Worm (Caenorhabditis elegans) whole organism, midembryonic: Measurements from ENCODE around the gene maa-1.

Experiments used
- T22C8.4 ChIP-seq: fragments of 200-800 bp; sonication (Bioruptor generic); IDR thresholded peaks from 2 replicates; pipeline ENCODE4 v1.3.6; 2022; ENCODE audit warnings: missing genetic modification characterization, missing compliant biosample characterization
- cog-1 ChIP-seq: sonication (generic microtip); optimal IDR thresholded peaks from 2 replicates; lab custom pipeline; 2016; ENCODE audit warnings: missing genetic modification characterization, missing compliant biosample characterization
- flt-1 ChIP-seq: fragments of 200-800 bp; sonication (Bioruptor generic); IDR thresholded peaks from 2 replicates; pipeline ENCODE4 v1.3.6; 2022; ENCODE audit warnings: missing genetic modification characterization, missing compliant biosample characterization
- klf-2 ChIP-seq: fragments of 200-800 bp; sonication (Bioruptor generic); conservative IDR thresholded peaks from 2 replicates; pipeline ENCODE4 v1.3.6; 2022; ENCODE audit warnings: missing genetic modification reagents, missing genetic modification characterization, missing compliant biosample characterization
- med-1 ChIP-seq: sonication (generic microtip); optimal IDR thresholded peaks from 2 replicates; lab custom pipeline; 2017; ENCODE audit warnings: missing genetic modification characterization, mild to moderate bottlenecking, missing compliant biosample characterization, antibody characterized with exemption, missing genetic modification reagents; ENCODE audit not compliant: insufficient read depth
- ref-1 ChIP-seq: fragments of 200-800 bp; sonication (Bioruptor generic); conservative IDR thresholded peaks from 2 replicates; pipeline ENCODE4 v1.3.6; 2022; ENCODE audit warnings: missing genetic modification reagents, missing genetic modification characterization, missing compliant biosample characterization
- tab-1 ChIP-seq: fragments of 200-800 bp; sonication (Bioruptor generic); IDR thresholded peaks from 2 replicates; pipeline ENCODE4 v1.3.6; 2022; ENCODE audit warnings: missing genetic modification characterization, missing compliant biosample characterization
- ztf-23 ChIP-seq: fragments of 200-800 bp; sonication (Bioruptor generic); IDR thresholded peaks from 2 replicates; pipeline ENCODE4 v1.3.6; 2022; ENCODE audit warnings: missing genetic modification reagents, missing genetic modification characterization, missing compliant biosample characterization
- ztf-29 ChIP-seq: fragments of 200-800 bp; sonication (Bioruptor generic); IDR thresholded peaks from 2 replicates; pipeline ENCODE4 v1.3.6; 2022; ENCODE audit warnings: missing genetic modification reagents, missing genetic modification characterization, missing compliant biosample characterization

The maa-1 gene

DNA sequence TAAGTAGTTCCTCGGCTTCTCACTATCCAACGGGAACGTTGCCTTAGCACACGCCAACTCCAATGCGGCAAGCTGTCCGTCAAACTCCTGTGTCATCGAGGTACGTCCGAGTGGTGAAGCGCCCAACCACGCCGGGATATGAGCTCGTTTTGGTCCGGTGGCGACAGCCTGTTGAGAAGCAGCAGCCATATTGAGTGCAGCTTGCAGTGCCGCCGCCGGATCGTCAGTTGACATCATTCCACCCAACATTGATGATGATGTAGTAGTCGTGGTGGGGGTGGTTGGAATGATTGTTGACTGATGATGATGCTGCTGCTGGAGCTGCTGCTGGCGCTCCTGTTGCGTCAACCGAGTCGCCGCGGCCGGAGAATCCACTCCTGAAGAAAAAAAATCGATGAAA is 11.1 kb upstream of the maa-1 start:
- TF ChIP-seq flt-1 (GFP tag; lab: Robert Waterston, UW), result no peak
- no peak for TF ChIP-seq cog-1 (tag; lab: Kevin White, UChicago)
- no peak for TF ChIP-seq T22C8.4
- TF ChIP-seq ztf-29 (GFP tag; lab: Robert Waterston, UW), result no peak
- no peak for TF ChIP-seq tab-1
- no peak for TF ChIP-seq ztf-23 (GFP tag; lab: Robert Waterston, UW)
- no peak for TF ChIP-seq ref-1 (GFP tag; lab: Robert Waterston, UW)
- no peak for TF ChIP-seq klf-2 (GFP tag; lab: Robert Waterston, UW)
- no peak for TF ChIP-seq med-1 (GFP tag; lab: Kevin White, UChicago)

ce11 chrIII:11830522-11831489 is 8.5 kb upstream of the maa-1 start:
- TF ChIP-seq T22C8.4 (0 out of 2 replicates have a peak, but pooled peaks have one; percentile 9), flt-1 (GFP tag; lab: Robert Waterston, UW) (no peak), ztf-23 (GFP tag; lab: Robert Waterston, UW) (no peak)

DNA sequence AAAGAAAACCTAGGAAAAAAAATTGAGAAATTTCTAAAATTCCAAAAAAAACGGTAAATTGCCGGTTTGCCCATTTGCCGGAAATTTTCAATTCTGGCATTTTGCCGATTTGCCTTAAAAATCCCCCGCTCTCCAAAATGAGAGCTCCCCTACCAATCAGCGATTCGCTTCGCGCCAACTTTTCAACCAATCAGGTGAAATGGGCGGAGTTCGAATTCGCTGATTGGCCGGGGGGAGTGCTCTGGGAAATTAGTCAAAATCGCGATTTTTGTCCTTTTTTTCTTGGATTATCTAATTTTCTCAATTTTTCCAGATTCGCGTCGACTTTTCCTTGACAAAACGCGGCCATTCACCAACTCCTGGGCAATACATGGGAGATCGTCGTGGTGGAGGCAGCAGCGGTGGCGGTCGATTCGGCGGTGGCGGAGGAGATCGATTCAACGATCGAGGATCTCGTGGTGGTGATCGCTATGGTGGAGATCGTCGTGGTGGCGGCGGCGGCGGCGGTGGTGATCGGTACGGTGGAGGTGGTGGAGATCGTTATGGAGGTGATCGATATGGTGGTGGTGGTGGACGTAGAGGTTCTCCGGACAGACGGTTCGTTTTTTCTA is 7.4 kb upstream of the maa-1 start:
- TF ChIP-seq ztf-23 (GFP tag; lab: Robert Waterston, UW) (peak; percentile 16; the same call in 1 of the 2 replicates), T22C8.4 (no peak)

DNA sequence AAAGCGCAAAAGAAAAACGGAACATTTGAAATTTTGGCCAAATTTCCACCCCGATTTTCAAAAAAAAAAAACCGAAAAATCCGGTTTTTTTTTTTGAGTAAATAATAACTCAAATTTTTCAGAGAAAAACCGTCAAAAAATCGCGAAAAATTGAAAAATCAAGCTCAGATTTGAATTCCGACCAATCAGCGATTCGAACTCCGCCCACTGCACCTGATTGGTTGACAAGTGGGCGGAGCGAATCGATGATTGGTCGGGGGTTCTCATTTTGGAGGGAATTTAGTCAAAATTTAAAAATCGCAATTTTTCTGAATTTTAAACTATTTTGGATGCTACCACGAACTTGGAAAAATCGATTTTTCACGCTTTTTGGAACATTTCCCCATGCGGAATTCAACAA is 6.7 kb upstream of the maa-1 start:
- TF ChIP-seq ztf-23 (GFP tag; lab: Robert Waterston, UW) (no peak), med-1 (GFP tag; lab: Kevin White, UChicago) (no peak), ref-1 (GFP tag; lab: Robert Waterston, UW) (no peak), ztf-29 (GFP tag; lab: Robert Waterston, UW) (no peak), klf-2 (GFP tag; lab: Robert Waterston, UW) (no peak), tab-1 (no peak), T22C8.4 (no peak), flt-1 (GFP tag; lab: Robert Waterston, UW) (no peak), cog-1 (tag; lab: Kevin White, UChicago) (no peak)

DNA sequence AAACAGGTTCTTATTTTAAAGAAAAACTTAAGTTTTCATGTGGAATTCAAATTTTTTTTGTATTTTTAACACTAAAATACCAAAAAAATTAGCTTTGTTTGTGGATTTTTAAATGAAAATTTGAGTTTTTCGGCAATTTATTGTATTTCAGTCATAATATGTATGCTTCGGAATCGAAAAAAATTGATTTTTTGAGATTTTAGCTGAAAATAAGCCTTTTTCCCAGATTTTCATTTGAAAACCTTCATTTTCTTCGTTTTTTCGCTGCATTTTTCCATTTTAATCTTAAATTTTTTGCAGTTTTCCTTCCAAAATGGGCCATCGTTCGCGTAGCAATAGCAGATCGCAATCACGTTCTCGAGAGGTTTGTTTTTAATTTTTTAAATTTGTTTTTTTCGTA is 3.8 kb upstream of the maa-1 start, which contains the start of gene rsp-8:
Gene rsp-8 (plus strand): TSS at position 301 of the 400 bp plus-strand sequence.
- no peak for TF ChIP-seq flt-1 (GFP tag; lab: Robert Waterston, UW)
- TF ChIP-seq tab-1, result no peak
- no peak for TF ChIP-seq ref-1 (GFP tag; lab: Robert Waterston, UW)
- no peak for TF ChIP-seq klf-2 (GFP tag; lab: Robert Waterston, UW)
- TF ChIP-seq T22C8.4, result no peak
- TF ChIP-seq med-1 (GFP tag; lab: Kevin White, UChicago), result no peak
- no peak for TF ChIP-seq cog-1 (tag; lab: Kevin White, UChicago)
- no peak for TF ChIP-seq ztf-23 (GFP tag; lab: Robert Waterston, UW)
- TF ChIP-seq ztf-29 (GFP tag; lab: Robert Waterston, UW), result no peak

- TF ChIP-seq ztf-29 (GFP tag; lab: Robert Waterston, UW), result no peak
- TF ChIP-seq T22C8.4, result peak; percentile 86
- peak; percentile 64; the same call in 1 of the 2 replicates for TF ChIP-seq ztf-23 (GFP tag; lab: Robert Waterston, UW)
- no peak for TF ChIP-seq cog-1 (tag; lab: Kevin White, UChicago)
- peak; percentile 55; the same call in 1 of the 2 replicates for TF ChIP-seq tab-1
- TF ChIP-seq ref-1 (GFP tag; lab: Robert Waterston, UW), result no peak
- TF ChIP-seq flt-1 (GFP tag; lab: Robert Waterston, UW), result peak; percentile 74
- TF ChIP-seq klf-2 (GFP tag; lab: Robert Waterston, UW), result no peak
- no peak for TF ChIP-seq med-1 (GFP tag; lab: Kevin White, UChicago)
Observed at ce11 chrIII:11825654-11826053, 3.3 kb upstream of the maa-1 start.

DNA sequence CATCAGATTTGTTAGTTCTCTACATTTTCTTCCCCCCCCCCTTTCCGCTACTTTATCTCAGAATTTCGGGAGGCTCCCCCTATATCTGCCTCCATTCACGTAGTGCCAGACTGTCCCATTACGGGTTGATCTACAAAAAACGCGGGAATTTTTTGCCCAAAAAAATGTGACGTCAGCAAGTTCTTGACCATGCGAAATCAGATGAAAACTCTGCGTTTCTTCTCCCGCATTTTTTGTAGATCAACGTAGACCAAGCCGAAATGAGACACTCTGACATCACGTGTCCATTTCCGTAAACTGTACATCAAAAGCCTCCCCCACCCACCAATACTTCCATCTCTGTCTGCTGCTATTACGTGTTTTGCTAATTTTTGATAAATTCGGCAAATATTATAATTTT is 2.3 kb upstream of the maa-1 start:
- no peak for TF ChIP-seq ztf-29 (GFP tag; lab: Robert Waterston, UW)
- TF ChIP-seq klf-2 (GFP tag; lab: Robert Waterston, UW), result no peak
- TF ChIP-seq med-1 (GFP tag; lab: Kevin White, UChicago), result no peak
- no peak for TF ChIP-seq flt-1 (GFP tag; lab: Robert Waterston, UW)
- no peak for TF ChIP-seq ztf-23 (GFP tag; lab: Robert Waterston, UW)
- no peak for TF ChIP-seq cog-1 (tag; lab: Kevin White, UChicago)
- TF ChIP-seq tab-1, result no peak
- no peak for TF ChIP-seq T22C8.4
- TF ChIP-seq ref-1 (GFP tag; lab: Robert Waterston, UW), result no peak

ce11 chrIII:11824088-11824487 is 1.8 kb upstream of the maa-1 start:
- TF ChIP-seq T22C8.4, result no peak
- TF ChIP-seq ztf-23 (GFP tag; lab: Robert Waterston, UW), result no peak
- TF ChIP-seq cog-1 (tag; lab: Kevin White, UChicago), result no peak
- TF ChIP-seq ref-1 (GFP tag; lab: Robert Waterston, UW), result no peak
- TF ChIP-seq klf-2 (GFP tag; lab: Robert Waterston, UW), result no peak
- TF ChIP-seq flt-1 (GFP tag; lab: Robert Waterston, UW), result no peak
- no peak for TF ChIP-seq ztf-29 (GFP tag; lab: Robert Waterston, UW)
- TF ChIP-seq tab-1, result no peak
- no peak for TF ChIP-seq med-1 (GFP tag; lab: Kevin White, UChicago)

ce11 chrIII:11823260-11823659 is 934 bp upstream of the maa-1 start, which contains the start of gene C18D11.3:
Gene C18D11.3 (plus strand): TSS chrIII:11823448.
- TF ChIP-seq med-1 (GFP tag; lab: Kevin White, UChicago), result no peak
- peak; percentile 66; the same call in 1 of the 2 replicates for TF ChIP-seq ztf-23 (GFP tag; lab: Robert Waterston, UW)
- 0 out of 2 replicates have a peak, but pooled peaks have one; percentile 35 for TF ChIP-seq flt-1 (GFP tag; lab: Robert Waterston, UW)
- no peak for TF ChIP-seq ref-1 (GFP tag; lab: Robert Waterston, UW)
- no peak for TF ChIP-seq ztf-29 (GFP tag; lab: Robert Waterston, UW)
